Fruit fly (Drosophila melanogaster) whole organism, adult: ENCODE measurements around the gene CG15208.

Experiments
- CG12768 ChIP-seq: fragments of 200-800 bp; sonication (Bioruptor generic); optimal IDR thresholded peaks from 2 replicates; lab custom pipeline; 2017; ENCODE audit warnings: missing biosample characterization, missing genetic modification characterization, mild to moderate bottlenecking, moderate library complexity, missing genetic modification reagents
- CG33017 ChIP-seq: fragments of 200-800 bp; sonication (Bioruptor generic); optimal IDR thresholded peaks from 2 replicates; lab custom pipeline; 2018; ENCODE audit warnings: missing biosample characterization, mild to moderate bottlenecking, missing genetic modification characterization, moderate library complexity
- CG5204 ChIP-seq: fragments of 200-800 bp; sonication (Bioruptor generic); optimal IDR thresholded peaks from 2 replicates; lab custom pipeline; 2016; ENCODE audit warnings: missing biosample characterization, missing genetic modification characterization
- CG7045 ChIP-seq: fragments of 200-800 bp; sonication (Bioruptor generic); optimal IDR thresholded peaks from 2 replicates; lab custom pipeline; 2017; ENCODE audit warnings: missing biosample characterization, mild to moderate bottlenecking, missing genetic modification characterization
- CG7101 ChIP-seq: fragments of 200-800 bp; sonication (Bioruptor generic); optimal IDR thresholded peaks from 2 replicates; lab custom pipeline; 2018; ENCODE audit warnings: missing biosample characterization, mild to moderate bottlenecking, missing genetic modification characterization, moderate library complexity
- bab1 ChIP-seq: fragments of 200-800 bp; sonication (Bioruptor generic); optimal IDR thresholded peaks from 3 replicates; lab custom pipeline; 2019; ENCODE audit warnings: missing biosample characterization, mild to moderate bottlenecking, missing genetic modification characterization, moderate library complexity
- cic ChIP-seq: fragments of 200-800 bp; sonication (Bioruptor generic); optimal IDR thresholded peaks from 2 replicates; lab custom pipeline; 2017; ENCODE audit warnings: missing biosample characterization, mild to moderate bottlenecking, missing genetic modification characterization, moderate library complexity
- cnc ChIP-seq, 2 experiments: fragments of >200 bp; optimal IDR thresholded peaks; 2 replicates each; lab custom pipeline; 2017
- ovo ChIP-seq: fragments of 200-800 bp; sonication (Bioruptor generic); optimal IDR thresholded peaks from 2 replicates; lab custom pipeline; 2016; ENCODE audit warnings: missing biosample characterization, missing genetic modification characterization
- pad ChIP-seq: fragments of 200-800 bp; sonication (Bioruptor generic); optimal IDR thresholded peaks from 3 replicates; lab custom pipeline; 2017; ENCODE audit warnings: missing biosample characterization, missing genetic modification characterization, mild to moderate bottlenecking, moderate library complexity, missing genetic modification reagents
- tj ChIP-seq: fragments of 200-800 bp; sonication (Bioruptor generic); optimal IDR thresholded peaks from 3 replicates; lab custom pipeline; 2017; ENCODE audit warnings: missing biosample characterization, mild to moderate bottlenecking, missing genetic modification characterization, moderate library complexity
- toe ChIP-seq: fragments of 200-800 bp; sonication (Bioruptor generic); optimal IDR thresholded peaks from 2 replicates; lab custom pipeline; 2016; ENCODE audit warnings: missing biosample characterization, missing genetic modification characterization

dm6 chrX:10883740-10884139, 16.0 kb upstream of the CG15208 start:
- TF ChIP-seq CG7045 = no peak
- no peak for TF ChIP-seq ovo (GFP tag; lab: Kevin White, UChicago)
- no peak for TF ChIP-seq cic (GFP tag; lab: Kevin White, UChicago)
- no peak for TF ChIP-seq CG12768
- TF ChIP-seq CG5204 (GFP tag; lab: Kevin White, UChicago) = no peak
- TF ChIP-seq CG7101 = no peak
- no peak for TF ChIP-seq bab1
- TF ChIP-seq CG33017 = no peak
- TF ChIP-seq toe (GFP tag; lab: Kevin White, UChicago) = no peak
- no peak for TF ChIP-seq pad (GFP tag; lab: Kevin White, UChicago)
- no peak for TF ChIP-seq cnc (optimal IDR thresholded peaks at IDR 0.05; lab: Kevin White, UChicago)
- peak; percentile 29 for TF ChIP-seq tj (GFP tag; lab: Kevin White, UChicago)
